Fruit fly (Drosophila melanogaster) whole organism, wandering third instar larva: Measurements from ENCODE around the gene CG15375.

Experiments
- CG32264 ChIP-seq: fragments of 200-800 bp; sonication (Bioruptor generic); optimal IDR thresholded peaks from 2 replicates; lab custom pipeline; 2016; ENCODE audit warnings: missing biosample characterization, missing genetic modification characterization
- CG9705 ChIP-seq: fragments of 200-800 bp; sonication (Bioruptor generic); optimal IDR thresholded peaks from 2 replicates; lab custom pipeline; 2018; ENCODE audit warnings: missing biosample characterization, mild to moderate bottlenecking, missing genetic modification characterization
- CrebA ChIP-seq: fragments of 200-800 bp; sonication (Bioruptor generic); optimal IDR thresholded peaks from 2 replicates; lab custom pipeline; 2016; ENCODE audit warnings: missing biosample characterization, mild to moderate bottlenecking, missing genetic modification characterization, borderline replicate concordance
- Dfd ChIP-seq: fragments of >200 bp; optimal IDR thresholded peaks from 2 replicates; lab custom pipeline; 2017; ENCODE audit warnings: missing biosample characterization, missing genetic modification characterization
- Dif ChIP-seq: fragments of 200-275, 200-300 bp; sonication (Bioruptor generic); optimal IDR thresholded peaks from 2 replicates; lab custom pipeline; 2018; ENCODE audit warnings: missing biosample characterization, missing genetic modification characterization; ENCODE audit not compliant: partially characterized antibody
- GATAd ChIP-seq: sonication (Bioruptor generic); optimal IDR thresholded peaks from 2 replicates; lab custom pipeline; 2016; ENCODE audit warnings: missing biosample characterization, missing genetic modification characterization
- Hnf4 ChIP-seq: fragments of 200-800 bp; sonication (Bioruptor generic); optimal IDR thresholded peaks from 2 replicates; lab custom pipeline; 2016; ENCODE audit warnings: missing biosample characterization, mild to moderate bottlenecking, missing genetic modification characterization
- Hr78 ChIP-seq: fragments of >200 bp; optimal IDR thresholded peaks from 2 replicates; lab custom pipeline; 2017; ENCODE audit warnings: missing biosample characterization, missing genetic modification characterization
- Hr83 ChIP-seq: fragments of 200-300 bp; sonication (Bioruptor generic); optimal IDR thresholded peaks from 2 replicates; lab custom pipeline; 2016; ENCODE audit warnings: missing biosample characterization, mild to moderate bottlenecking, missing genetic modification characterization, moderate library complexity; ENCODE audit not compliant: poor library complexity, severe bottlenecking
- Jra ChIP-seq: sonication (Bioruptor generic); optimal IDR thresholded peaks from 2 replicates; lab custom pipeline; 2016; ENCODE audit warnings: missing biosample characterization, missing genetic modification characterization
- Mio ChIP-seq: sonication (Bioruptor generic); optimal IDR thresholded peaks from 2 replicates; lab custom pipeline; 2016; ENCODE audit warnings: missing biosample characterization, missing genetic modification characterization
- N ChIP-seq: fragments of >200 bp; optimal IDR thresholded peaks from 2 replicates; lab custom pipeline; 2018; ENCODE audit warnings: missing biosample characterization, missing external identifiers, missing genetic modification characterization
- OdsH ChIP-seq: fragments of 200-800 bp; sonication (Bioruptor generic); optimal IDR thresholded peaks from 2 replicates; lab custom pipeline; 2016; ENCODE audit warnings: missing biosample characterization, mild to moderate bottlenecking, missing genetic modification characterization
- Rel ChIP-seq, 2 experiments: fragments of 200-800 bp; sonication (Bioruptor generic) in 1 of 2; optimal IDR thresholded peaks; 2 replicates in 1 of 2; 3 replicates in 1 of 2; lab custom pipeline; 2016 to 2019; ENCODE audit warnings: mild to moderate bottlenecking in 2 of 2, missing biosample characterization in 2 of 2, missing genetic modification characterization in 2 of 2, moderate library complexity in 1 of 2
- Sp1 ChIP-seq: fragments of 200-800 bp; sonication (Bioruptor generic); optimal IDR thresholded peaks from 3 replicates; lab custom pipeline; 2019; ENCODE audit warnings: missing biosample characterization, mild to moderate bottlenecking, missing genetic modification characterization, moderate library complexity
- Vsx2 ChIP-seq: fragments of 200-300, 225-300 bp; sonication (Bioruptor generic); optimal IDR thresholded peaks from 2 replicates; lab custom pipeline; 2018; ENCODE audit warnings: missing biosample characterization, missing genetic modification characterization; ENCODE audit not compliant: partially characterized antibody
- br ChIP-seq: fragments of 200-800 bp; sonication (Bioruptor generic); optimal IDR thresholded peaks from 2 replicates; lab custom pipeline; 2016; ENCODE audit warnings: missing biosample characterization, missing genetic modification characterization
- brk ChIP-seq: fragments of 200-800 bp; sonication (Bioruptor generic); optimal IDR thresholded peaks from 2 replicates; lab custom pipeline; 2016; ENCODE audit warnings: missing biosample characterization, mild to moderate bottlenecking, missing genetic modification characterization
- dmrt93B ChIP-seq: fragments of 200-800 bp; sonication (Bioruptor generic); optimal IDR thresholded peaks from 2 replicates; lab custom pipeline; 2018; ENCODE audit warnings: missing biosample characterization, mild to moderate bottlenecking, missing genetic modification characterization
- dsf ChIP-seq: sonication (Bioruptor generic); optimal IDR thresholded peaks from 2 replicates; lab custom pipeline; 2016; ENCODE audit warnings: missing biosample characterization, missing genetic modification characterization, borderline replicate concordance
- ey ChIP-seq: fragments of 200-800 bp; sonication (Bioruptor generic); optimal IDR thresholded peaks from 2 replicates; lab custom pipeline; 2016; ENCODE audit warnings: missing biosample characterization, missing genetic modification characterization
- foxo ChIP-seq, 2 experiments: fragments of 200-800 bp; sonication (Bioruptor generic); optimal IDR thresholded peaks; 2 replicates in 1 of 2; 3 replicates in 1 of 2; lab custom pipeline; 2016 to 2017; ENCODE audit warnings: missing biosample characterization in 2 of 2, missing genetic modification characterization in 2 of 2
- fru ChIP-seq: fragments of 200-800 bp; sonication (Bioruptor generic); optimal IDR thresholded peaks from 3 replicates; lab custom pipeline; 2016; ENCODE audit warnings: missing biosample characterization, mild to moderate bottlenecking, missing genetic modification characterization
- h ChIP-seq: fragments of 200-800 bp; sonication (Bioruptor generic); optimal IDR thresholded peaks from 3 replicates; lab custom pipeline; 2016; ENCODE audit warnings: missing biosample characterization, mild to moderate bottlenecking, missing genetic modification characterization
- jim ChIP-seq: fragments of 175-275, 200-325 bp; sonication (Bioruptor generic); optimal IDR thresholded peaks from 2 replicates; lab custom pipeline; 2016; ENCODE audit warnings: missing biosample characterization, mild to moderate bottlenecking, missing genetic modification characterization
- lola ChIP-seq: fragments of >200 bp; optimal IDR thresholded peaks from 2 replicates; lab custom pipeline; 2017; ENCODE audit warnings: missing biosample characterization, missing genetic modification characterization
- pan ChIP-seq: fragments of >200 bp; optimal IDR thresholded peaks from 2 replicates; lab custom pipeline; 2017
- psq ChIP-seq: fragments of 200-800 bp; sonication (Bioruptor generic); optimal IDR thresholded peaks from 3 replicates; lab custom pipeline; 2017; ENCODE audit warnings: missing biosample characterization, mild to moderate bottlenecking, missing genetic modification characterization, moderate library complexity
- rgr ChIP-seq: fragments of 200-800 bp; sonication (Bioruptor generic); optimal IDR thresholded peaks from 3 replicates; lab custom pipeline; 2016; ENCODE audit warnings: missing biosample characterization, mild to moderate bottlenecking, missing genetic modification characterization
- sage ChIP-seq: fragments of 200-800 bp; sonication (Bioruptor generic); optimal IDR thresholded peaks from 2 replicates; lab custom pipeline; 2016; ENCODE audit warnings: missing biosample characterization, mild to moderate bottlenecking, missing genetic modification characterization
- sv ChIP-seq: fragments of 200-800 bp; sonication (Bioruptor generic); optimal IDR thresholded peaks from 3 replicates; lab custom pipeline; 2016; ENCODE audit warnings: missing biosample characterization, missing genetic modification characterization
- tai ChIP-seq: sonication (Bioruptor generic); optimal IDR thresholded peaks from 2 replicates; lab custom pipeline; 2016; ENCODE audit warnings: missing biosample characterization, missing genetic modification characterization
- woc ChIP-seq: sonication (Bioruptor generic); optimal IDR thresholded peaks from 2 replicates; lab custom pipeline; 2016; ENCODE audit warnings: missing biosample characterization, mild to moderate bottlenecking, missing genetic modification characterization

CG15375 gene

dm6 chrX:4100824-4101368, at the start of gene CG15375, which contains the start of gene Cmtr1:
Gene CG15375 (plus strand): TSS chrX:4101318.
Gene Cmtr1 (minus strand): TSS chrX:4101031.
- TF ChIP-seq Rel (GFP tag; optimal IDR thresholded peaks at IDR 0.05; lab: Kevin White, UChicago) = no peak
- TF ChIP-seq Rel (tag; optimal IDR thresholded peaks at IDR 0.05; lab: Kevin White, UChicago) = no peak
- TF ChIP-seq Hr83 (GFP tag; lab: Kevin White, UChicago) = no peak
- no peak for TF ChIP-seq sage (GFP tag; lab: Kevin White, UChicago)
- TF ChIP-seq brk (GFP tag; lab: Kevin White, UChicago) = no peak
- TF ChIP-seq tai (GFP tag; lab: Kevin White, UChicago) = no peak
- TF ChIP-seq rgr (GFP tag; lab: Kevin White, UChicago) = no peak
- no peak for TF ChIP-seq CrebA
- no peak for TF ChIP-seq Sp1 (GFP tag; lab: Kevin White, UChicago)
- TF ChIP-seq Vsx2 = no peak
- TF ChIP-seq psq (GFP tag; lab: Kevin White, UChicago) = no peak
- no peak for TF ChIP-seq dsf (GFP tag; lab: Kevin White, UChicago)
- TF ChIP-seq Hr78 = no peak
- no peak for TF ChIP-seq lola (GFP tag; lab: Kevin White, UChicago)
- TF ChIP-seq N (GFP tag; lab: Kevin White, UChicago) = no peak
- no peak for TF ChIP-seq foxo (GFP tag; optimal IDR thresholded peaks at IDR 0.05; lab: Kevin White, UChicago)
- TF ChIP-seq Dif (GFP tag; lab: Kevin White, UChicago) = no peak
- TF ChIP-seq OdsH (GFP tag; lab: Kevin White, UChicago) = no peak

- TF ChIP-seq rgr (GFP tag; lab: Kevin White, UChicago) (no peak), Hr83 (GFP tag; lab: Kevin White, UChicago) (no peak), h (GFP tag; lab: Kevin White, UChicago) (no peak), dmrt93B (no peak), CG9705 (GFP tag; lab: Kevin White, UChicago) (no peak), lola (GFP tag; lab: Kevin White, UChicago) (no peak), sv (no peak), Dif (GFP tag; lab: Kevin White, UChicago) (no peak), brk (GFP tag; lab: Kevin White, UChicago) (no peak), N (GFP tag; lab: Kevin White, UChicago) (no peak), br (GFP tag; lab: Kevin White, UChicago) (no peak), ey (GFP tag; lab: Kevin White, UChicago) (no peak), psq (GFP tag; lab: Kevin White, UChicago) (no peak), CG32264 (GFP tag; lab: Kevin White, UChicago) (no peak), tai (GFP tag; lab: Kevin White, UChicago) (no peak)
- TF ChIP-seq, all 38 proteins: peak for 0
Observed at dm6 chrX:4061502-4061901, 39.6 kb upstream of the CG15375 start.

dm6 chrX:4075430-4075829, 25.7 kb upstream of the CG15375 start, which contains the start of gene CG43689:
Gene CG43689 (plus strand): TSS chrX:4075743.
- no peak for TF ChIP-seq Hnf4 (GFP tag; lab: Kevin White, UChicago)
- no peak for TF ChIP-seq woc (GFP tag; lab: Kevin White, UChicago)
- no peak for TF ChIP-seq br (GFP tag; lab: Kevin White, UChicago)
- TF ChIP-seq Hr83 (GFP tag; lab: Kevin White, UChicago) = no peak
- no peak for TF ChIP-seq OdsH (GFP tag; lab: Kevin White, UChicago)
- no peak for TF ChIP-seq brk (GFP tag; lab: Kevin White, UChicago)
- TF ChIP-seq psq (GFP tag; lab: Kevin White, UChicago) = no peak
- TF ChIP-seq sv = no peak
- TF ChIP-seq dmrt93B = no peak
- no peak for TF ChIP-seq pan (lab: Kevin White, UChicago)
- TF ChIP-seq foxo (GFP tag; optimal IDR thresholded peaks at IDR 0.05; lab: Kevin White, UChicago) = no peak
- TF ChIP-seq Jra (GFP tag; lab: Kevin White, UChicago) = no peak
- TF ChIP-seq CrebA = no peak
- TF ChIP-seq tai (GFP tag; lab: Kevin White, UChicago) = no peak
- no peak for TF ChIP-seq Hr78
- no peak for TF ChIP-seq Sp1 (GFP tag; lab: Kevin White, UChicago)
- TF ChIP-seq jim (GFP tag; lab: Kevin White, UChicago) = no peak

- TF ChIP-seq Mio (GFP tag; lab: Kevin White, UChicago) = no peak
- TF ChIP-seq OdsH (GFP tag; lab: Kevin White, UChicago) = no peak
- no peak for TF ChIP-seq fru (GFP tag; lab: Kevin White, UChicago)
- TF ChIP-seq ey (GFP tag; lab: Kevin White, UChicago) = no peak
- no peak for TF ChIP-seq CG32264 (GFP tag; lab: Kevin White, UChicago)
- no peak for TF ChIP-seq Dfd (GFP tag; lab: Kevin White, UChicago)
- no peak for TF ChIP-seq tai (GFP tag; lab: Kevin White, UChicago)
- TF ChIP-seq GATAd (GFP tag; lab: Kevin White, UChicago) = no peak
- no peak for TF ChIP-seq sage (GFP tag; lab: Kevin White, UChicago)
- TF ChIP-seq brk (GFP tag; lab: Kevin White, UChicago) = no peak
- no peak for TF ChIP-seq Vsx2
- TF ChIP-seq pan (lab: Kevin White, UChicago) = no peak
- no peak for TF ChIP-seq psq (GFP tag; lab: Kevin White, UChicago)
- no peak for TF ChIP-seq N (GFP tag; lab: Kevin White, UChicago)
- TF ChIP-seq CG9705 (GFP tag; lab: Kevin White, UChicago) = no peak
Observed at dm6 chrX:4089012-4089649, 12.0 kb upstream of the CG15375 start.
